Fruit fly (Drosophila melanogaster): Measurements from ENCODE around the gene Gr23a.

The Gr23a gene

dm6 chr2L:2677553-2677952 is 7.9 kb downstream of the Gr23a start, which contains the start of gene Tmtc1 (continued):
- TF ChIP-seq ewg (GFP tag; optimal IDR thresholded peaks at IDR 0.05) = peak; percentile 89
- TF ChIP-seq CG11723 (GFP tag; optimal IDR thresholded peaks at IDR 0.05) = no peak
- no peak for TF ChIP-seq H2.0 (GFP tag; IDR thresholded peaks at IDR 0.05)
- TF ChIP-seq CG6854 (GFP tag; optimal IDR thresholded peaks at IDR 0.05) = no peak
- no peak for TF ChIP-seq Taf1 (GFP tag; IDR thresholded peaks at IDR 0.05)
- TF ChIP-seq CG1233 (GFP tag; optimal IDR thresholded peaks at IDR 0.05) = no peak
- no peak for TF ChIP-seq Aef1 (GFP tag; IDR thresholded peaks at IDR 0.05)
- no peak for TF ChIP-seq CG10267 (tag; optimal IDR thresholded peaks at IDR 0.05)
- no peak for TF ChIP-seq CG14965 (GFP tag; optimal IDR thresholded peaks at IDR 0.05; ENCODE audit: borderline replicate concordance)
- TF ChIP-seq fu2 (GFP tag; optimal IDR thresholded peaks at IDR 0.05) = no peak
- TF ChIP-seq pum (GFP tag; optimal IDR thresholded peaks at IDR 0.05) = no peak
- no peak for TF ChIP-seq Dfd (GFP tag; optimal IDR thresholded peaks at IDR 0.05)
- TF ChIP-seq CG5953 (GFP tag; IDR thresholded peaks at IDR 0.05) = no peak
- TF ChIP-seq insv (GFP tag; optimal IDR thresholded peaks at IDR 0.05) = no peak
- no peak for TF ChIP-seq CG6689 (GFP tag; IDR thresholded peaks at IDR 0.05)
- TF ChIP-seq knrl (GFP tag; IDR thresholded peaks at IDR 0.05; ENCODE audit: partially characterized antibody) = no peak
- TF ChIP-seq psq (GFP tag; optimal IDR thresholded peaks at IDR 0.05) = no peak
- TF ChIP-seq CG32532 (GFP tag; IDR thresholded peaks at IDR 0.05) = no peak
- no peak for TF ChIP-seq fd64A (GFP tag; optimal IDR thresholded peaks at IDR 0.05)
- no peak for TF ChIP-seq prd (optimal IDR thresholded peaks at IDR 0.05)
- no peak for TF ChIP-seq prd (GFP tag; IDR thresholded peaks at IDR 0.05)
- TF ChIP-seq aop (GFP tag; IDR thresholded peaks at IDR 0.05) = no peak
- no peak for TF ChIP-seq CG3838 (GFP tag; optimal IDR thresholded peaks at IDR 0.05)
- no peak for TF ChIP-seq hth (optimal IDR thresholded peaks at IDR 0.05)
- TF ChIP-seq Pdp1 (GFP tag; optimal IDR thresholded peaks at IDR 0.05) = no peak
- no peak for TF ChIP-seq ase (GFP tag; IDR thresholded peaks at IDR 0.05)
- TF ChIP-seq CG11504 (tag; optimal IDR thresholded peaks at IDR 0.05) = no peak
- no peak for TF ChIP-seq CTCF (GFP tag; optimal IDR thresholded peaks at IDR 0.05)
- no peak for TF ChIP-seq ems (GFP tag; optimal IDR thresholded peaks at IDR 0.05)
- no peak for TF ChIP-seq Chrac-16 (GFP tag; optimal IDR thresholded peaks at IDR 0.05)
- no peak for TF ChIP-seq Opbp (GFP tag; IDR thresholded peaks at IDR 0.05; ENCODE audit: partially characterized antibody)

- TF ChIP-seq pita (GFP tag; optimal IDR thresholded peaks at IDR 0.05) = no peak
- no peak for TF ChIP-seq Lim3 (GFP tag; IDR thresholded peaks at IDR 0.05)
- TF ChIP-seq ci (GFP tag; IDR thresholded peaks at IDR 0.05) = no peak
- no peak for TF ChIP-seq amos (GFP tag; IDR thresholded peaks at IDR 0.05; ENCODE audit: partially characterized antibody)
- TF ChIP-seq sens (GFP tag) = no peak
- TF ChIP-seq wor (GFP tag; IDR thresholded peaks at IDR 0.05) = no peak
- no peak for TF ChIP-seq CrebB (tag; optimal IDR thresholded peaks at IDR 0.05)
- no peak for TF ChIP-seq Awh (GFP tag; IDR thresholded peaks at IDR 0.05)
- no peak for TF ChIP-seq CG8924 (tag; optimal IDR thresholded peaks at IDR 0.05)
- no peak for TF ChIP-seq CG11093 (GFP tag; IDR thresholded peaks at IDR 0.05)
- no peak for TF ChIP-seq CG11398 (GFP tag; optimal IDR thresholded peaks at IDR 0.05)
- TF ChIP-seq Camta (GFP tag; optimal IDR thresholded peaks at IDR 0.05) = no peak
- no peak for TF ChIP-seq CG33213 (GFP tag; optimal IDR thresholded peaks at IDR 0.05)
- TF ChIP-seq cwo (GFP tag; optimal IDR thresholded peaks at IDR 0.05) = no peak
Observed at dm6 chr2L:2696337-2696736, 26.7 kb downstream of the Gr23a start, which contains the start of gene Trf5. TSS of gene Trf5 (minus strand) at chr2L:2696437.

Measured in whole organism, embryonic.